Fruit fly (Drosophila melanogaster) whole organism, embryonic: ENCODE measurements around the gene CG15262.

Experiments
- CG10274 ChIP-seq: fragments of 200-800 bp; sonication (Bioruptor generic); optimal IDR thresholded peaks from 3 replicates; lab custom pipeline; 2017; ENCODE audit warnings: missing biosample characterization, mild to moderate bottlenecking, missing genetic modification characterization
- CG11247 ChIP-seq: fragments of 200-800 bp; sonication (Bioruptor generic); IDR thresholded peaks from 2 replicates; pipeline ENCODE4 v1.3.6; 2022; ENCODE audit warnings: missing biosample characterization, missing genetic modification characterization
- CG13894 ChIP-seq: fragments of 200-800 bp; sonication (Bioruptor generic); optimal IDR thresholded peaks from 3 replicates; lab custom pipeline; 2018; ENCODE audit warnings: missing biosample characterization, mild to moderate bottlenecking, missing genetic modification characterization, moderate library complexity
- CG14667 ChIP-seq: fragments of 200-800 bp; sonication (Bioruptor generic); IDR thresholded peaks from 2 replicates; pipeline ENCODE4 v1.3.6; 2022; ENCODE audit warnings: missing biosample characterization, missing genetic modification characterization
- CG17829 ChIP-seq: fragments of 200-800 bp; optimal IDR thresholded peaks from 2 replicates; lab custom pipeline; 2019; ENCODE audit warnings: missing biosample characterization, mild to moderate bottlenecking, missing genetic modification characterization, moderate library complexity
- CG3281 ChIP-seq: fragments of 200-800 bp; sonication (Bioruptor generic); optimal IDR thresholded peaks from 3 replicates; lab custom pipeline; 2017; ENCODE audit warnings: missing biosample characterization, mild to moderate bottlenecking, missing genetic modification characterization
- CG4282 ChIP-seq: fragments of 200-800 bp; sonication (Bioruptor generic); optimal IDR thresholded peaks from 2 replicates; lab custom pipeline; 2016; ENCODE audit warnings: missing biosample characterization, missing genetic modification characterization
- CG6272 ChIP-seq: fragments of 200-800 bp; sonication (Bioruptor generic); IDR thresholded peaks from 2 replicates; pipeline ENCODE4 v1.3.6; 2022; ENCODE audit warnings: missing biosample characterization, missing genetic modification characterization
- CG8478 ChIP-seq: fragments of >200 bp; optimal IDR thresholded peaks from 2 replicates; lab custom pipeline; 2018
- CG8944 ChIP-seq: fragments of 200-800 bp; sonication (Bioruptor generic); optimal IDR thresholded peaks from 3 replicates; lab custom pipeline; 2016; ENCODE audit warnings: missing biosample characterization, missing genetic modification characterization
- Dref ChIP-seq: fragments of 200-800 bp; sonication (Bioruptor generic); IDR thresholded peaks from 2 replicates; pipeline ENCODE4 v1.3.6; 2022; ENCODE audit warnings: missing biosample characterization, missing genetic modification characterization
- Eip74EF ChIP-seq, 2 experiments: fragments of 200-800 bp in 1 of 2; fragments of >200 bp in 1 of 2; sonication (Bioruptor generic) in 1 of 2; optimal IDR thresholded peaks; 2 replicates each; lab custom pipeline; 2017 to 2019; ENCODE audit warnings: missing biosample characterization in 2 of 2, missing genetic modification characterization in 2 of 2, mild to moderate bottlenecking in 1 of 2, moderate library complexity in 1 of 2
- Fer3 ChIP-seq: fragments of 200-800 bp; sonication (Bioruptor generic); optimal IDR thresholded peaks from 2 replicates; lab custom pipeline; 2018; ENCODE audit warnings: missing biosample characterization, mild to moderate bottlenecking, missing genetic modification characterization, moderate library complexity
- chm ChIP-seq: fragments of 200-800 bp; sonication (Bioruptor generic); IDR thresholded peaks from 2 replicates; pipeline ENCODE4 v1.3.6; 2022; ENCODE audit warnings: missing biosample characterization, missing genetic modification characterization
- crc ChIP-seq: fragments of 200-800 bp; sonication (Bioruptor generic); optimal IDR thresholded peaks from 2 replicates; lab custom pipeline; 2016; ENCODE audit warnings: missing biosample characterization, missing genetic modification characterization
- ftz-f1 ChIP-seq: fragments of 200-800 bp; sonication (Bioruptor generic); optimal IDR thresholded peaks from 2 replicates; lab custom pipeline; 2016; ENCODE audit warnings: missing biosample characterization, missing genetic modification characterization
- inv ChIP-seq: fragments of 200-800 bp; sonication (Bioruptor generic); IDR thresholded peaks from 2 replicates; pipeline ENCODE4 v1.3.6; 2022; ENCODE audit warnings: missing biosample characterization, missing genetic modification characterization; ENCODE audit not compliant: partially characterized antibody
- lbe ChIP-seq: fragments of 200-800 bp; sonication (Bioruptor generic); optimal IDR thresholded peaks from 2 replicates; lab custom pipeline; 2016; ENCODE audit warnings: missing biosample characterization, mild to moderate bottlenecking, missing genetic modification characterization
- phol ChIP-seq: fragments of 200-800 bp; sonication (Bioruptor generic); optimal IDR thresholded peaks from 3 replicates; lab custom pipeline; 2018; ENCODE audit warnings: missing biosample characterization, mild to moderate bottlenecking, missing genetic modification characterization, moderate library complexity
- pros ChIP-seq: fragments of 200-800 bp; sonication (Bioruptor generic); optimal IDR thresholded peaks from 3 replicates; lab custom pipeline; 2019; ENCODE audit warnings: missing biosample characterization, mild to moderate bottlenecking, missing genetic modification characterization, moderate library complexity
- salm ChIP-seq: fragments of 200-800 bp; sonication (Bioruptor generic); optimal IDR thresholded peaks from 2 replicates; lab custom pipeline; 2018; ENCODE audit warnings: missing biosample characterization, mild to moderate bottlenecking, missing genetic modification characterization
- vvl ChIP-seq: fragments of 200-800 bp; sonication (Bioruptor generic); IDR thresholded peaks from 2 replicates; pipeline ENCODE4 v1.3.6; 2022; ENCODE audit warnings: missing biosample characterization, missing genetic modification characterization

The CG15262 gene

DNA sequence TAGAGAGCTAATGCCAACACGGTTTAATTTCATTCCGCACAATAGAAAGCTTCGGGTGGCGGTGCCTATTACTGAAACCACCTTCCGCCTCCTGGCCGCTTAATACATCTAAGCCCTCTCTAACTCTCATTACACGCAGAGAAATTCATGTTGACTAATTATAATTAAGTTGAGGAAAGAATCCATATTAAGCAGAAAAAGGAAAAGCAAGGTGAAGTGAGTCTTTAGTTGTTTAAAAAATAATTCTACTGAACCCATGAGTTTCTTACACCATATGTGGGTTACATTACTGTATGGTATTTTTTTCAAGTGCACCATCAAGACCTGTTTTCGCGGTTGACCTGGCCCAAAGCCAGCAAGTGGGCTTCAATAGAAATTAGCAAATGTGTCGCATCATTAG lies 47.7 kb downstream of the CG15262 start (continued):
- TF ChIP-seq CG4282 (GFP tag; lab: Kevin White, UChicago) (no peak), CG10274 (no peak), Dref (GFP tag; lab: Robert Waterston, UW) (no peak), CG6272 (GFP tag; lab: Robert Waterston, UW) (no peak), vvl (GFP tag; lab: Robert Waterston, UW) (peak; percentile 44; the same call in 1 of the 2 replicates), ftz-f1 (no peak), crc (GFP tag; lab: Kevin White, UChicago) (no peak), CG8478 (lab: Kevin White, UChicago) (no peak), salm (tag; lab: Kevin White, UChicago) (no peak), lbe (GFP tag; lab: Kevin White, UChicago) (no peak), CG3281 (GFP tag; lab: Kevin White, UChicago) (no peak), CG13894 (no peak), CG11247 (GFP tag; lab: Robert Waterston, UW) (no peak), inv (GFP tag; lab: Robert Waterston, UW) (no peak), Eip74EF (GFP tag; optimal IDR thresholded peaks at IDR 0.05; lab: Kevin White, UChicago) (no peak), chm (GFP tag; lab: Robert Waterston, UW) (no peak), pros (no peak), CG14667 (no peak), CG8944 (GFP tag; lab: Kevin White, UChicago) (no peak), CG17829 (no peak), Fer3 (tag; lab: Kevin White, UChicago) (no peak), phol (tag; lab: Kevin White, UChicago) (peak; percentile 20)
